Fruit fly (Drosophila melanogaster) whole organism, embryonic: ENCODE data around the gene cu.

Source experiments
- CG13424 ChIP-seq: fragments of 200-800 bp; sonication (Bioruptor generic); optimal IDR thresholded peaks from 2 replicates; lab custom pipeline; 2019; ENCODE audit warnings: missing biosample characterization, mild to moderate bottlenecking, missing genetic modification characterization, moderate library complexity
- CG7372 ChIP-seq: fragments of 200-800 bp; sonication (Bioruptor generic); IDR thresholded peaks from 2 replicates; pipeline ENCODE4 v1.3.6; 2022; ENCODE audit warnings: missing biosample characterization, missing genetic modification characterization
- CG8359 ChIP-seq: fragments of 200-800 bp; sonication (Bioruptor generic); optimal IDR thresholded peaks from 2 replicates; lab custom pipeline; 2017; ENCODE audit warnings: missing biosample characterization, mild to moderate bottlenecking, missing genetic modification characterization, borderline replicate concordance
- chm ChIP-seq: fragments of 200-800 bp; sonication (Bioruptor generic); IDR thresholded peaks from 2 replicates; pipeline ENCODE4 v1.3.6; 2022; ENCODE audit warnings: missing biosample characterization, missing genetic modification characterization
- cwo ChIP-seq: fragments of 200-800 bp; sonication (Bioruptor generic); optimal IDR thresholded peaks from 3 replicates; lab custom pipeline; 2017; ENCODE audit warnings: missing biosample characterization, missing genetic modification characterization, mild to moderate bottlenecking, moderate library complexity, missing genetic modification reagents
- fu2 ChIP-seq: fragments of 200-800 bp; sonication (Bioruptor generic); optimal IDR thresholded peaks from 2 replicates; lab custom pipeline; 2016; ENCODE audit warnings: missing biosample characterization, missing genetic modification characterization
- kni ChIP-seq: fragments of 200-800 bp; sonication (Bioruptor generic); optimal IDR thresholded peaks from 3 replicates; lab custom pipeline; 2017; ENCODE audit warnings: mild to moderate bottlenecking, missing biosample characterization, missing genetic modification reagents, missing genetic modification characterization
- ttk ChIP-seq: fragments of 200-800 bp; sonication (Bioruptor generic); IDR thresholded peaks from 2 replicates; pipeline ENCODE4 v2.1.2; 2022; ENCODE audit warnings: missing biosample characterization, missing genetic modification characterization

DNA sequence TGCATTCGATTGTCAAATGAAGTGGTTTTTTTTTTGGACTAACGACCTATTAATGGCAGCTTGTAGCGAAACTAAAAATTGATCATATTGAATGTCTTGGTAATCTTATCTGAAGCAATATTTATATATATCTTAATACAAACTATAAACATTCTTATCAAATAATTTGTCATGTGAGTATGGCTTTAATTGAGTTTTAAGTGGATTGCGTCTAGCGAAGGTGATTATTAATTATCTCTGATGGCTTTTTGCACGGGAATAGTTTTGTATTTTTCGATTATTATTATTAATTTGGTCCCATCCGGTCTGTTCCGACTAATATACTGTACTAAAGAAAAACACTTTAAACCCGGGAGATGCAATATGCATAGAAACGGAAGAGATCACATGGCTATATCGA, 49.5 kb downstream of the cu start:
- TF ChIP-seq chm (GFP tag; lab: Robert Waterston, UW) = no peak
- TF ChIP-seq kni (GFP tag; lab: Kevin White, UChicago) = no peak
- no peak for TF ChIP-seq ttk (GFP tag; lab: Robert Waterston, UW)
- TF ChIP-seq CG7372 (GFP tag; lab: Robert Waterston, UW) = no peak
- TF ChIP-seq cwo (GFP tag; lab: Kevin White, UChicago) = no peak
- TF ChIP-seq CG8359 (GFP tag; lab: Kevin White, UChicago) = no peak
- no peak for TF ChIP-seq CG13424
- TF ChIP-seq fu2 (GFP tag; lab: Kevin White, UChicago) = no peak
